Worm (Caenorhabditis elegans): ENCODE measurements around the gene ngn-1.

- TF ChIP-seq klf-2 (GFP tag; conservative IDR thresholded peaks at IDR 0.05) (no peak), flt-1 (GFP tag; IDR thresholded peaks at IDR 0.05) (no peak), ref-1 (GFP tag; conservative IDR thresholded peaks at IDR 0.05) (no peak), tab-1 (GFP tag; IDR thresholded peaks at IDR 0.05) (no peak)
Observed at ce11 chrIV:2628171-2628570, at the start of gene ngn-1.

Measured in whole organism, midembryonic.